Fruit fly (Drosophila melanogaster) S2 (cell line): ENCODE data around the gene Snx17.

Source experiments
- CG8478 ChIP-seq: fragments of >200 bp; optimal IDR thresholded peaks from 2 replicates; lab custom pipeline; 2018
- CTCF ChIP-seq, 2 experiments: fragments of >200 bp; optimal IDR thresholded peaks; 2 replicates each; lab custom pipeline; 2018

Snx17 gene

DNA sequence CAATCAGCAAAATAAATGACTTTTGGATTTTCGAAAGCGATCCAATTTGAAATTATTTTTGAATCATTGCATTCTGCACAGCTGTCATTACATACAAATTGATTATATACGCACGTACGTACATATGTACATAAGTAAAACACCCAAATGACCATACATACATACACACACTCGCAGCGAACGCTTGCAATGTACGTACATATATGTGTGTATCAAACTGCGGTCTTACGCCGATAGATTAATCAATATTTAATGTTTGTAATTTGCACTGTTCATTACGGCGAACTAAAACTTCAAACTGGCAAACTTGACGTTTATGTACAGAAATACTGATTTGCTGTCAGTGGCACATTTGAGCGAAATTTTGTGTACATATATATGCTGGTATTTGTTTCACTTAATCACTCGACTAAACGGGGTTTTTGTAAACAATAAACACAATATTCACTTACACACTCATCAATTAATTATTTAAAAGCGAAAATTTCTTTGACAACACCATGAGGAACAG lies 19.5 kb upstream of the Snx17 start:
- TF ChIP-seq CG8478 (lab: Kevin White, UChicago), result no peak
- no peak for TF ChIP-seq CTCF (optimal IDR thresholded peaks at IDR 0.05; lab: Kevin White, UChicago)

DNA sequence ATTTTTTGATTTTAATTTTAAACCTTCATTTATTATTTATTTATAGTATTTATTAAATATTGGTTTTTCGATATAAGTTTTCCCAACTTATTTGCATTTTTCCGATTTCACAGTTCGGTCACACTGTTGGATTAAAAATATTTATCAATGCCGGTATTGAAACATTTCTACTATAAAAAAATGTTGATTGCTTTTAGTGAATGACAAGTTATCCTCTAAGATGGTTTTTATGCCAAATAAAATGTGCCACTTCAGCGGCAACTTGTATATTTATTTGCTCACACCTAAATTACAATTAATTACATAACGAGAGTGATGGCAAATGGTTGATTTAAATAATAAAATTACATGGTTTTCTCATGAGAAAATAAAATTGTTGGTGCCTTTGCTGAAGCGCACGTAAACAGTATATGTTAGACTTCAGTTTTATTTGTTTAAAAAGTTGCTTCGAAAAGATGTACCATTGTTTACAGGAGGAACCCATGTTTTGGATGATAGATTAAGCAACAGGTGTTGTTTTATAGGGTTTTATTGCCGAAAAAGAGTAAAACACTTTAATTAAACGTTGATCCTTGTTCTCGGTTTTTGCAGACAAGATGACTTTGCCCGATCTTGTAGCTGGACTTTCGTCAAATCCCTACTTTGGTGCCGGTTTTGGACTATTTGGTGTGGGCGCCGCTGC lies 15.9 kb upstream of the Snx17 start, which contains the start of gene Bcs1:
TSS of gene Bcs1 (plus strand) at position 108 of the 682 bp plus-strand sequence.
- TF ChIP-seq CG8478 (lab: Kevin White, UChicago), result no peak

DNA sequence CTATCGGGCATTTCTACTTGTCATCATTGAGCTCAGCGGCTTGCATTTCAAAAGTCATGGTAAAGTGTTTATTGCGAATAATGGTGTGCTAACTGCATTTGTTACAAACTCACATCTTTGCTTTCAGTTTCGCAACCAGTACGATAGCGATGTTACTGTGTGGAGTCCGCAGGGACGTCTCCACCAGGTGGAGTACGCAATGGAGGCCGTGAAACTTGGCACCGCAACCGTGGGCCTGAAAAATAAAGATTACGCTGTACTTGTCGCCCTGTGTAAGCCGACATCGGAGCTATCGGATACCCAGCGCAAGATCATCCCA lies 14.6 kb upstream of the Snx17 start:
- no peak for TF ChIP-seq CTCF (optimal IDR thresholded peaks at IDR 0.05; lab: Kevin White, UChicago)

DNA sequence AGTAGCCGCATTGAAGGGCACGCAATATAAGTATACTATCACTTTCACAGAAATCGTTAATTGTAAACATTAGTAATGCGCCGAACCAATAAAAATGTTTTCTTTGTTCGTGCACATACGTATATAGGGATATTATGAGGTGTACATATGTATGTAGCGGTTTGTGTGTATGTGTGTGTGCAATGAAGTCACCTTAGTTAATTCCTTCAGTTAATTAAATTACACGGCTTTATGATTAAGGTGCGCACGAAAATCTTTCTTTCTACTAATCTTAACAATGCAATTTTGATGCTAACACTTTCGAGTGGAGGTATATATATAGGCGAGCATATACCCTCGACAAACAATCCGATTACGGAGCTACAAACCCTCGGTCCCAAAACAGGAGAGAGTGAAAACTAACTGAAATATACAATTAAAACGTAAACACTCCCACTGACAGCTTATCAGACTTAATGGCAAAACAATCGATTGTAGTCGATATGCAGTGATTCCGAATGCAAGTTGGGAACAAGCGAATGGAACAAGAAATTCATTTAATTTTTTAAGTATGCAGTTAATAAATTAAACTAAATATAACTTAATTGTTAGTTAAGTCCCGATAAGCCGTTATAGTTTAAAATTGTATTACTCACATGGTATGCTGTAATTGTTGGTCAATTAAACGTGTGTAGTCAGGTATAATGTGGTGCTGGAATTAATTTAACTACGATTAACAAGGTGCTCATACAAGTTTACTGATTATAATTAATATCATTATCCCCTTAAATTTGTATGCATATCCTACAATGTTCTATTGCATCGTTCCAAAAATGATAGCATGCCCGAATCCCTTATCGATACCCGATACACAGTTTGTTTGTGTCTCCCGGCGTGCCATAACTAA lies 14.0 kb upstream of the Snx17 start, which contains the start of the genes Npc1a and Prosalpha6:
TSS of gene Npc1a (minus strand) at position 716 of the 886 bp plus-strand sequence.
TSS of gene Prosalpha6 (plus strand) at position 851 of the 886 bp plus-strand sequence.
- TF ChIP-seq CG8478 (lab: Kevin White, UChicago), result no peak
- no peak for TF ChIP-seq CTCF (optimal IDR thresholded peaks at IDR 0.05; lab: Kevin White, UChicago)

DNA sequence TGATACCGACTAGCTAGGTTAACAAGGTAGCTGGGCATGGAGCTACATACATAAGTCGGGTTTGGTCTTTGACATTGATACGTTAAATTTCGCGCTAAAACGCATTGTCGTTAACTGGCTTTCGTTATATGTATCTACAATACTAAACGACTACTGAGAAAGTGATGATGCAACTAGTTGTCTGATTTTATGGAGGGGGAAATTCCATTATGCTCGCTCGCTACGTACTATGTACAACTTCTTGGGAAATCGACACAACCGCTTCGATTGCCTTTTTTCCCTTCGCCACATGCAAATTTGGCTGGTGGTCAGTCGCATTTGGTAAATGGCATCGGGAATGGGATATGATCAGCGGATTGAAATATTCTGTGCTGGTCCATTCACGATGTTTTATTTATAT lies 13.2 kb upstream of the Snx17 start:
- TF ChIP-seq CG8478 (lab: Kevin White, UChicago) (no peak), CTCF (optimal IDR thresholded peaks at IDR 0.05; lab: Kevin White, UChicago) (no peak)

DNA sequence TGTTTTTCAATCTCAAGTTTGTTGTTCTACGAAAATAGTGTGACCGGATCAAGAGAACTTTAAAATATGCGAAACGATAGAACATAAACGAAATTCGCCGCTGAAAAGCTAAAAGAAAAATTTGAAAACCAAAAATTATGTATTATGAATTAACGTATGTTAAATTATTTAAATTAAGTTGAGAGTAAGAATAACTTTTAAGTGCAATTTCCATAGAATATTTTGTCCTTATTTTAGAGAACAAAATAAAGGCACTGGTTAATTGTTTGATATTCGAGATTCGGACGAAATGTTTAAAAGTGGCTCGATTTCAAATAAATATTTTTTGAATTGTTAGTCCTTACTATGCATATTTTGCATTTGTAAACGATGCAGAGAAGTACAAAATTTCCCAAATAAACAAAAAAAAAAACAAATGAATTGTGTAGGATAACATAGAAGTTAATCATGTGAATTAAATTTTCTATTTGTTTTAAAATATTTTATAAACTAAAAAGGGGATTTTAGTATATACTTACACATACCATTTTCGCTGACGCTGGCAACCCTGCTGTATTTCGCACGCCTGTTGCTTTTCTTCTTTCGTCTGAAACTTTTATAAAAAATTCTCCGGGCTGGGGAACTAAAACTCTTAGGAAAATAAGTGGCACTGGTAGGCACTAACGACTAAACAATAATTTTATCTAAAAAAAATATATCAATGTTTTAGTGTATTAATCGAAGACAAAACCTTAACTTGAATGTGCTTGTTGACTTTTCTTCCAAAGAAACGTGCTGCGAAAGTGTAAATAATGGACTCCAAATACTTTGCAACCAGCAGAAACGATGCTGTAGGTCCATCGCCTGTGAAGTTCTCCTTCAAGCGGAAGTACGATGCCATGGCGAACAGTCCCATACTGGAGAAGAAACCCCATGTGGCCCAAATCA lies 4.1 kb upstream of the Snx17 start, which contains the start of the genes CG5727 and ath:
TSS of gene CG5727 (minus strand) at position 51 of the 927 bp plus-strand sequence.
TSS of gene ath (plus strand) at position 513 of the 927 bp plus-strand sequence.
- TF ChIP-seq CTCF (optimal IDR thresholded peaks at IDR 0.05; lab: Kevin White, UChicago), result no peak
- TF ChIP-seq CG8478 (lab: Kevin White, UChicago), result no peak

DNA sequence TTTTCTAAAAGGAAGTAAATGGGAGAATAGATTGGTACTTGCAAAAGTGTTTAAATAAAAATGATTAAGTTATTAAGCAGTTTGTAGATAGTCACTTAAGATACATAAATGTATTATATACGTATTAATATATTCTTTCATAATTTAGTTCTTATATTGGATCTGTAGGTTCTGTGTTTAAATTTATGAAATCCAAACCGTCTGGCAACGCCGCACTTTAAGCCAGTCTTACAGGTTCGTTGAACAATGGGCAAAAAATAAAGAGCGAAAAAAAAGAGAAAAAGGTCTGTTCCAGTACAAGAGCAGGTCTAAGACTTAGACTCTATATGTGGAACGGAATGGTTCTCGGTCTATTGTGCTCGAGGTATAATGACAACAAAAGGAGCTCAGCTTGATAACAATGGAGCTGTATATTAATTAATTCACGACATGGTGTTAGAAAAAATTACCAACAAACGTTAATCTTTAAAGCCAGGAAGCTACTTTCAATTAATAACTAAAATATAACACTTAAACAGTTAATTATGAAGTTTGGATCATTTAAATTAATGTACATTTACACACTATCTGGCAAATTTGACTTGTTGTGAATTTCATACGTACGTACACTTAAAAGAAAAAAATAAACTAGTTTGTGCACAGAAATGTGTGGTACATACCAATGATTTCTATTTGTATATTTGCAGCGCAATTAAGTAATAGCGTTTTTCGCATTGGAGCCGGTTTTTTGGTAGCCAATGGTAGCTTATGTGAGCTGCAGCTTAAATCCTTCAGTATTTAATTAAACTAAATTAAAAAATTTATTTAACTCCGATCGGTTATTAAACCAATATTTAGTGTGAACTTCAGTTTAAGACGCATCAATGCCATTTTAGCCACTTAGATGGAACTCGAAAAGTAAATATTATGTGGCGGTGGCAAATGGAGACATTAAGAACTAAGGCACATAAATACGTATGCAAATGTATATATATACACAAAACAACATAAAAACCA lies 2.3 kb upstream of the Snx17 start, which contains the start of gene CG5731:
TSS of gene CG5731 (minus strand) at position 946 of the 996 bp plus-strand sequence.
- TF ChIP-seq CG8478 (lab: Kevin White, UChicago), result no peak
- no peak for TF ChIP-seq CTCF (optimal IDR thresholded peaks at IDR 0.05; lab: Kevin White, UChicago)

DNA sequence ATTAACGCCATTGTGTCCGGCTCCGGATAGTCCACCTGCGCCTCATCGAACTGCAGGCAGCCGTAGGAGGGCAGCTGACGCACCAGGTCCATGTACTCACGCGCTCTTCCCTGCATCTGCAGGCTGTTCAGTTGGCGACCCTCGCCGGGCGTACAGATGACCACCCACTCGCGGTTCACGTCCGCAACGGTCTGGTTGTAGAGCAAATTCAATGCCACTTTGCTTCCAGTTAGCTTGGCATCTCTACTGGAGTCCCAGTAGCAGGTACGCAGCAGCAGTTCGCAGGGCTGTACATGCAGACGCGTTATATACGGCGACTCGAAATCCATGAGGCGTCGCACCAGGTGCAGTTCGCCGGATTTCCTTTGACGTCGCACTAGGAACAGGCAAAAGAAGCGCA lies 821 bp downstream of the Snx17 start:
- TF ChIP-seq CG8478 (lab: Kevin White, UChicago) (no peak), CTCF (optimal IDR thresholded peaks at IDR 0.05; lab: Kevin White, UChicago) (no peak)

DNA sequence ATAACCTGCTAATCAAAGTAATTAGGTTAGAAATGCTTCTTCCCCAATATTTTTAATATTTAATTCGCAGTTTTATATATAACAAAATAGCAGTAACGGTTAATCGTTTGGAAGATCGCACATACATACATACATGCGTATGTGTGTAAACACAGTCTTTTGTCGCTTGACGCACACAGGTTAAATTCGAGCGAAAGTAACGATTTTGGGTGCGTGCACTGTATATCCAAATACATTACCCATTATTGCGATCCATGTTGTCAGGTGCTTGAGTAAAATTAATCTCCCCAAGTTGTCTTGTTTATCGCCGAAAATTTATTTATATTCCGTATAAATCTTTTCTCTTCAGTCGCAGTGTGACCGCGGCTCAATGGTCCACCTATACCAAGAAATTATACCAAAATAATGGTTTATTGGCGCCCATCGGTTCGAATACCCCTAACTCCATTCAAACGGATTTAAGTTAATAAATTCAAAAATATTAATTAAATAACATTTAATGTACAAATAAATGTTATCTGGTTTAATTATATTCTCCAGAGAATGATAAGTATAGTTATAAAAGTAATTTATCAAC lies 2.7 kb downstream of the Snx17 start, which contains the start of gene CG34159:
TSS of gene CG34159 (minus strand) at position 385 of the 577 bp plus-strand sequence.
- no peak for TF ChIP-seq CG8478 (lab: Kevin White, UChicago)
- no peak for TF ChIP-seq CTCF (optimal IDR thresholded peaks at IDR 0.05; lab: Kevin White, UChicago)

DNA sequence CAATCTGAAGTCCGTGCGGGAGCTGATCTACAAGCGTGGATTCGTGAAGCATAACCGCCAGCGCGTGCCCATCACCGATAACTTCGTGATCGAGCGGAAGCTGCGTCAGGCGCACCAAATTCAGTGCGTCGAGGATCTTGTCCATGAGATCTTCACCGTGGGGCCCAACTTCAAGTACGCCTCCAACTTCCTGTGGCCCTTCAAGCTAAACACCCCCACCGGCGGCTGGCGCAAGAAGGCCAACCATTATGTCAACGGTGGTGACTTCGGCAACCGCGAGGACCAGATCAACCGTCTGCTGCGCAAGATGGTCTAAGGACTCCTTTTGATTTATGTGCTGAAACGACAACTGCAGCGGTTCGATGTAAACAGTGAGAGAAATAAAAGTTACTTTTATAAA lies 5.0 kb downstream of the Snx17 start:
- TF ChIP-seq CTCF (optimal IDR thresholded peaks at IDR 0.05; lab: Kevin White, UChicago) (no peak), CG8478 (lab: Kevin White, UChicago) (no peak)

DNA sequence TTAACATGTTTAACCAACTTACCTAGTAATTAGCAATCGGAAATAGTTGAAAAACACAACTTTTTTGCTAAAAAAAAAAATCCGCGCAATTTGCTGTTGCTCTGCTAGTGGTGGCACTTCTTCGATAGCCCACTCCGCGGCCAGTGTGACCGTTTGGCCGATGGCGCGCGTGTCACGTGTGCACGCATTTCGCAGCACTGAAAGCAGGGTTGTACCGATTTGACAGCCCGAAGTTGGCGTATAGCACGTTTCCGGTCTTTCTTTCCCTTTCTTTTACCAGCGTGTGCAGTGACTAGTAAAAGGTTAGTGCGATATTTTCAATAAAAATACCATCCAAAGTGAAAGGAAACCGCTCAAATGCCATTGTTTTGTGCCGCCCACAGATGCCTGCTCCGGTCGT lies 5.9 kb downstream of the Snx17 start, which contains the start of the genes Ripalpha and RpL7:
TSS of gene Ripalpha (minus strand) at position 128 of the 400 bp plus-strand sequence.
TSS of gene RpL7 (plus strand) at position 158 of the 400 bp plus-strand sequence.
- peak; percentile 34 to 52 for TF ChIP-seq CTCF (optimal IDR thresholded peaks at IDR 0.05; lab: Kevin White, UChicago)
- TF ChIP-seq CG8478 (lab: Kevin White, UChicago), result no peak

DNA sequence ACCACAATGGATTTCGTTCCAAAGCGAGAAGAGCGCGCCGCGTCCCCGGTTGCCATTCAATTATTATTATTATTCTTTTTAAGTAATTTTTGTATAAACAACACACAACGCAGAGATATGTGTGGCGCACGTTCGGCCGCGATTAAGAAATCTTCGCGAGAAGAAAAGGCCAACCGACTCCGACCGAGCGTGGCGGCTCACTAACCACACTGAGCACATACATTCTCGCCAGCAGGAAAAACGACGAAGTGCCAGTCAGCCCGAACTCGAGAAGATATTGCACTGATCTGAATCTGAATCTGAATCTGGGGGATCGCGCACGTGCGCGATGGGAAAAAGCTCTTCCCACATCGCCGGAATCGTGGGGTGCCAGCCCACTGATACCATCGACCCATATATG lies 7.8 kb downstream of the Snx17 start, which contains the start of gene Sur:
TSS of gene Sur (minus strand) at position 207 of the 400 bp plus-strand sequence.
- no peak for TF ChIP-seq CG8478 (lab: Kevin White, UChicago)
- no peak for TF ChIP-seq CTCF (optimal IDR thresholded peaks at IDR 0.05; lab: Kevin White, UChicago)
